Fruit fly (Drosophila melanogaster) whole organism, embryonic: ENCODE measurements around the gene LysS.

Source experiments
- Antp ChIP-seq: fragments of 200-800 bp; sonication (Bioruptor generic); optimal IDR thresholded peaks from 3 replicates; lab custom pipeline; 2016; ENCODE audit warnings: missing biosample characterization, missing genetic modification characterization
- CG11560 ChIP-seq: fragments of 200-800 bp; sonication (Bioruptor generic); IDR thresholded peaks from 3 replicates; pipeline ENCODE4 v1.3.6; 2022; ENCODE audit warnings: missing biosample characterization, missing genetic modification characterization
- CG12942 ChIP-seq: fragments of 200-800 bp; sonication (Bioruptor generic); optimal IDR thresholded peaks from 3 replicates; lab custom pipeline; 2016; ENCODE audit warnings: missing biosample characterization, missing genetic modification characterization
- CG13287 ChIP-seq: fragments of 200-800 bp; sonication (Bioruptor generic); IDR thresholded peaks from 2 replicates; pipeline ENCODE4 v1.3.6; 2022; ENCODE audit warnings: missing biosample characterization, missing genetic modification characterization; ENCODE audit not compliant: partially characterized antibody
- CG15601 ChIP-seq: fragments of 200-800 bp; sonication (Bioruptor generic); optimal IDR thresholded peaks from 3 replicates; lab custom pipeline; 2019; ENCODE audit warnings: missing biosample characterization, mild to moderate bottlenecking, missing genetic modification characterization, moderate library complexity
- CG18011 ChIP-seq: fragments of 200-800 bp; sonication (Bioruptor generic); optimal IDR thresholded peaks from 2 replicates; lab custom pipeline; 2017; ENCODE audit warnings: missing biosample characterization, missing genetic modification characterization, mild to moderate bottlenecking, moderate library complexity, missing genotype
- CG2199 ChIP-seq: fragments of 200-800 bp; sonication (Bioruptor generic); IDR thresholded peaks from 3 replicates; pipeline ENCODE4 v1.3.6; 2022; ENCODE audit warnings: missing biosample characterization, missing genetic modification characterization
- CG2678 ChIP-seq: fragments of 200-800 bp; sonication (Bioruptor generic); optimal IDR thresholded peaks from 3 replicates; lab custom pipeline; 2019; ENCODE audit warnings: missing biosample characterization, mild to moderate bottlenecking, missing genetic modification characterization, moderate library complexity
- CG6272 ChIP-seq: fragments of 200-800 bp; sonication (Bioruptor generic); IDR thresholded peaks from 2 replicates; pipeline ENCODE4 v1.3.6; 2022; ENCODE audit warnings: missing biosample characterization, missing genetic modification characterization
- CG6654 ChIP-seq: fragments of 200-800 bp; sonication (Bioruptor generic); optimal IDR thresholded peaks from 2 replicates; lab custom pipeline; 2017; ENCODE audit warnings: missing biosample characterization, mild to moderate bottlenecking, missing genetic modification characterization
- CG6791 ChIP-seq: fragments of 200-800 bp; sonication (Bioruptor generic); IDR thresholded peaks from 3 replicates; pipeline ENCODE4 v1.3.6; 2022; ENCODE audit warnings: missing biosample characterization, missing genetic modification characterization; ENCODE audit not compliant: partially characterized antibody
- CG6854 ChIP-seq: fragments of 200-800 bp; sonication (Bioruptor generic); optimal IDR thresholded peaks from 3 replicates; lab custom pipeline; 2017; ENCODE audit warnings: missing biosample characterization, mild to moderate bottlenecking, missing genetic modification characterization
- CG7372 ChIP-seq: fragments of 200-800 bp; sonication (Bioruptor generic); IDR thresholded peaks from 2 replicates; pipeline ENCODE4 v1.3.6; 2022; ENCODE audit warnings: missing biosample characterization, missing genetic modification characterization
- CG7839 ChIP-seq: fragments of 200-800 bp; sonication (Bioruptor generic); optimal IDR thresholded peaks from 3 replicates; lab custom pipeline; 2018; ENCODE audit warnings: missing biosample characterization, mild to moderate bottlenecking, missing genetic modification characterization, moderate library complexity
- CG8290 ChIP-seq, 3 experiments: fragments of 200-800 bp; sonication (Bioruptor generic); optimal IDR thresholded peaks; 2 replicates each; lab custom pipeline; 2016 to 2019; ENCODE audit warnings: missing biosample characterization in 3 of 3, missing genetic modification characterization in 3 of 3, mild to moderate bottlenecking in 2 of 3, moderate library complexity in 1 of 3
- CG9609 ChIP-seq: fragments of 200-800 bp; sonication (Bioruptor generic); optimal IDR thresholded peaks from 3 replicates; lab custom pipeline; 2016; ENCODE audit warnings: missing biosample characterization, missing genetic modification characterization
- CTCF ChIP-seq: fragments of 200-800 bp; sonication (Bioruptor generic); optimal IDR thresholded peaks from 2 replicates; lab custom pipeline; 2017; ENCODE audit warnings: missing biosample characterization, mild to moderate bottlenecking, missing genetic modification characterization, moderate library complexity
- Dp ChIP-seq: fragments of 200-800 bp; sonication (Bioruptor generic); optimal IDR thresholded peaks from 2 replicates; lab custom pipeline; 2018; ENCODE audit warnings: missing biosample characterization, mild to moderate bottlenecking, missing genetic modification characterization, moderate library complexity
- HLHmδ ChIP-seq: fragments of 200-800 bp; sonication (Bioruptor generic); optimal IDR thresholded peaks from 2 replicates; lab custom pipeline; 2018; ENCODE audit warnings: missing biosample characterization, mild to moderate bottlenecking, missing genetic modification characterization, moderate library complexity
- HmgD ChIP-seq: fragments of 200-800 bp; sonication (Bioruptor generic); optimal IDR thresholded peaks from 3 replicates; lab custom pipeline; 2016; ENCODE audit warnings: missing biosample characterization, missing genetic modification characterization
- Hmx ChIP-seq: fragments of 200-800 bp; sonication (Bioruptor generic); optimal IDR thresholded peaks from 2 replicates; lab custom pipeline; 2016; ENCODE audit warnings: missing biosample characterization, missing genetic modification characterization
- Jarid2 ChIP-seq: fragments of 200-800 bp; sonication (Bioruptor generic); optimal IDR thresholded peaks from 3 replicates; lab custom pipeline; 2017; ENCODE audit warnings: mild to moderate bottlenecking, missing biosample characterization, missing genetic modification reagents, missing genetic modification characterization
- MBD-R2 ChIP-seq: fragments of 200-800 bp; sonication (Bioruptor generic); IDR thresholded peaks from 2 replicates; pipeline ENCODE4 v1.3.6; 2022; ENCODE audit warnings: missing biosample characterization, missing genetic modification characterization
- Max ChIP-seq: fragments of 200-800 bp; sonication (Bioruptor generic); optimal IDR thresholded peaks from 2 replicates; lab custom pipeline; 2016; ENCODE audit warnings: missing biosample characterization, mild to moderate bottlenecking, missing genetic modification characterization
- Med ChIP-seq: fragments of 200-800 bp; sonication (Bioruptor generic); peaks from one replicate; lab custom pipeline; 2016; ENCODE audit warnings: missing biosample characterization, missing genetic modification characterization, mild to moderate bottlenecking, inconsistent platforms, moderate library complexity
- Myb ChIP-seq: fragments of 200-800 bp; sonication (Bioruptor generic); optimal IDR thresholded peaks from 2 replicates; lab custom pipeline; 2016; ENCODE audit warnings: missing biosample characterization, missing genetic modification characterization
- NK7.1 ChIP-seq: fragments of 200-800 bp; sonication (Bioruptor generic); optimal IDR thresholded peaks from 3 replicates; lab custom pipeline; 2016; ENCODE audit warnings: missing biosample characterization, missing genetic modification characterization
- Nf-YB ChIP-seq: fragments of 200-800 bp; sonication (Bioruptor generic); optimal IDR thresholded peaks from 3 replicates; lab custom pipeline; 2019; ENCODE audit warnings: missing biosample characterization, mild to moderate bottlenecking, missing genetic modification characterization, moderate library complexity
- Opbp ChIP-seq: fragments of 200-800 bp; sonication (Bioruptor generic); IDR thresholded peaks from 3 replicates; pipeline ENCODE4 v1.3.6; 2022; ENCODE audit warnings: missing biosample characterization, missing genetic modification characterization; ENCODE audit not compliant: partially characterized antibody
- Pdp1 ChIP-seq, 2 experiments: fragments of 200-800 bp; sonication (Bioruptor generic); optimal IDR thresholded peaks; 3 replicates each; lab custom pipeline; 2016; ENCODE audit warnings: missing biosample characterization in 2 of 2, missing genetic modification characterization in 2 of 2, mild to moderate bottlenecking in 1 of 2, moderate library complexity in 1 of 2
- Poxn ChIP-seq: fragments of 200-800 bp; sonication (Bioruptor generic); IDR thresholded peaks from 2 replicates; pipeline ENCODE4 v1.3.6; 2022; ENCODE audit warnings: missing biosample characterization, missing genetic modification characterization
- YL-1 ChIP-seq: fragments of 200-800 bp; sonication (Bioruptor generic); optimal IDR thresholded peaks from 3 replicates; lab custom pipeline; 2017; ENCODE audit warnings: missing biosample characterization, mild to moderate bottlenecking, missing genetic modification characterization
- bbx ChIP-seq: fragments of 200-800 bp; sonication (Bioruptor generic); IDR thresholded peaks from 2 replicates; pipeline ENCODE4 v1.3.6; 2022; ENCODE audit warnings: missing biosample characterization, missing genetic modification characterization; ENCODE audit not compliant: partially characterized antibody
- disco-r ChIP-seq: fragments of 200-800 bp; sonication (Bioruptor generic); optimal IDR thresholded peaks from 2 replicates; lab custom pipeline; 2016; ENCODE audit warnings: missing biosample characterization, missing genetic modification characterization
- en ChIP-seq: fragments of 200-800 bp; sonication (Bioruptor generic); optimal IDR thresholded peaks from 2 replicates; lab custom pipeline; 2016; ENCODE audit warnings: missing biosample characterization, missing genetic modification characterization
- kay ChIP-seq: fragments of 200-800 bp; sonication (Bioruptor generic); optimal IDR thresholded peaks from 2 replicates; lab custom pipeline; 2016; ENCODE audit warnings: missing biosample characterization, missing genetic modification characterization
- nerfin-1 ChIP-seq: fragments of 200-800 bp; sonication (Bioruptor generic); optimal IDR thresholded peaks from 3 replicates; lab custom pipeline; 2019; ENCODE audit warnings: missing biosample characterization, mild to moderate bottlenecking, missing genetic modification characterization, moderate library complexity
- nmo ChIP-seq: fragments of 200-800 bp; sonication (Bioruptor generic); optimal IDR thresholded peaks from 2 replicates; lab custom pipeline; 2018; ENCODE audit warnings: missing biosample characterization, mild to moderate bottlenecking, missing genetic modification characterization, moderate library complexity
- p53 ChIP-seq: fragments of 200-800 bp; sonication (Bioruptor generic); optimal IDR thresholded peaks from 2 replicates; lab custom pipeline; 2016; ENCODE audit warnings: missing biosample characterization, missing genetic modification characterization
- schlank ChIP-seq: fragments of 200-800 bp; sonication (Bioruptor generic); optimal IDR thresholded peaks from 2 replicates; lab custom pipeline; 2018; ENCODE audit warnings: missing biosample characterization, mild to moderate bottlenecking, missing genetic modification characterization
- slou ChIP-seq: fragments of 200-800 bp; sonication (Bioruptor generic); optimal IDR thresholded peaks from 3 replicates; lab custom pipeline; 2016; ENCODE audit warnings: missing biosample characterization, missing genetic modification characterization
- sna ChIP-seq: fragments of 200-800 bp; sonication (Bioruptor generic); IDR thresholded peaks from 2 replicates; pipeline ENCODE4 v1.3.6; 2022; ENCODE audit warnings: missing biosample characterization, missing genetic modification characterization; ENCODE audit not compliant: partially characterized antibody
- sqz ChIP-seq: fragments of 200-800 bp; sonication (Bioruptor generic); optimal IDR thresholded peaks from 3 replicates; lab custom pipeline; 2018; ENCODE audit warnings: missing biosample characterization, mild to moderate bottlenecking, missing genetic modification characterization
- vvl ChIP-seq: fragments of 200-800 bp; sonication (Bioruptor generic); IDR thresholded peaks from 2 replicates; pipeline ENCODE4 v1.3.6; 2022; ENCODE audit warnings: missing biosample characterization, missing genetic modification characterization
- wdn ChIP-seq: fragments of 200-800 bp; sonication (Bioruptor generic); IDR thresholded peaks from 2 replicates; pipeline ENCODE4 v1.3.6; 2022; ENCODE audit warnings: missing biosample characterization, missing genetic modification characterization
- zen ChIP-seq: fragments of 200-800 bp; sonication (Bioruptor generic); optimal IDR thresholded peaks from 3 replicates; lab custom pipeline; 2018; ENCODE audit warnings: missing biosample characterization, mild to moderate bottlenecking, missing genetic modification characterization, moderate library complexity
- zen2 ChIP-seq: fragments of 200-800 bp; sonication (Bioruptor generic); IDR thresholded peaks from 3 replicates; pipeline ENCODE4 v1.3.6; 2022; ENCODE audit warnings: missing biosample characterization, missing genetic modification characterization; ENCODE audit not compliant: partially characterized antibody

The LysS gene

DNA sequence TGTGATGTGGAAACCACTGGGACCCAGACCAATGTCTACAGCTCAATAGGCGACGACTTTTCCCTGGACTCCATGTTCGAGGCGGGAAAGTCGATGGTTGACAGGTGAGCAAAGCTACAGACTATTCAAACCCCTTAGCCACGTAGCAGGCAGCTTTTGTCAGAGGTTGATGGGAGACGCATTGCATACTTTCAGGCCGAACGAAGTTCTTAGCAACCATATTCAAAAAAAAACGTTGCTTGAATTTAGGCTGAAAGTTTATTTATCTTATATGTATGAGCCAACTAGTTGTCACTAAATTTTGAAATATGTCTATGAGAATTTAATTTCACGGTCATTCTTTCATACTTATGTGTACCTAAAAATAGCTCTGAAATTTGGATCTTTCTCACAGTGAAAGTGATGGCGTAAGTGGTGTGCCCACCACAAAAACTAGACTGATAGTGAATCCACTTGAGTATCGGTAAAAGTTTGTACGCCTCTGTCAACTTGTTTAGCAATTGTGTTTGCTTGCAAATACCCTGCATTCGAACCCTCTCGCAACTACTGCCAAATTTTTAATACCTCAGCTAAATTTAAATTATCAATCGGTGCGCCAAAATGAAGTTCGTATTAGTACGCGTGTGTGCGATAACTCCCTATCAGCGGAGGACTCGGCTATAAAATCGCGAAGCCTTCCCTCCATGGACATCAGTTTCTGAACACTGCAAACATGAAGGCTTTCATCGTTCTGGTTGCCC lies 20.7 kb upstream of the LysS start, which contains the start of gene LysB (continued):
- TF ChIP-seq CG2199 (GFP tag; lab: Robert Waterston, UW) (peak; percentile 37; the same call in 1 of the 3 replicates), p53 (GFP tag; lab: Kevin White, UChicago) (no peak), CG7839 (tag; lab: Kevin White, UChicago) (no peak), Dp (GFP tag; lab: Kevin White, UChicago) (peak; percentile 59), CG6654 (GFP tag; lab: Kevin White, UChicago) (no peak), NK7.1 (GFP tag; lab: Kevin White, UChicago) (no peak), slou (no peak), CG9609 (GFP tag; lab: Kevin White, UChicago) (no peak), HmgD (peak; percentile 79), CG7372 (GFP tag; lab: Robert Waterston, UW) (no peak), CG15601 (tag; lab: Kevin White, UChicago) (peak; percentile 66), Opbp (GFP tag; lab: Robert Waterston, UW) (peak; percentile 29; the same call in 1 of the 3 replicates), nerfin-1 (tag; lab: Kevin White, UChicago) (no peak), vvl (GFP tag; lab: Robert Waterston, UW) (0 out of 2 replicates have a peak, but pooled peaks have one; percentile 30), Med (GFP tag; lab: Kevin White, UChicago) (peak; percentile 82), schlank (tag; lab: Kevin White, UChicago) (no peak), CG13287 (GFP tag; lab: Robert Waterston, UW) (0 out of 2 replicates have a peak, but pooled peaks have one; percentile 12), nmo (GFP tag; lab: Kevin White, UChicago) (peak; percentile 6), CG18011 (GFP tag; lab: Kevin White, UChicago) (peak; percentile 99), MBD-R2 (GFP tag; lab: Robert Waterston, UW) (peak; percentile 27; the same call in 1 of the 2 replicates), disco-r (no peak), CG6272 (GFP tag; lab: Robert Waterston, UW) (peak; percentile 16; the same call in 1 of the 2 replicates), Pdp1 (GFP tag; optimal IDR thresholded peaks at IDR 0.05; lab: Kevin White, UChicago) (peak in 1 of 2 experiments; percentile 30), CTCF (GFP tag; lab: Kevin White, UChicago) (peak; percentile 13), wdn (GFP tag; lab: Robert Waterston, UW) (0 out of 2 replicates have a peak, but pooled peaks have one; percentile 39), CG8290 (GFP tag; optimal IDR thresholded peaks at IDR 0.05; lab: Kevin White, UChicago) (no peak), CG8290 (tag; optimal IDR thresholded peaks at IDR 0.05; lab: Kevin White, UChicago) (peak in 1 of 2 experiments; percentile 32), Max (GFP tag; lab: Kevin White, UChicago) (no peak), CG6854 (GFP tag; lab: Kevin White, UChicago) (no peak), Poxn (GFP tag; lab: Robert Waterston, UW) (no peak), Myb (GFP tag; lab: Kevin White, UChicago) (peak; percentile 43), Antp (GFP tag; lab: Kevin White, UChicago) (peak; percentile 6), CG6791 (GFP tag; lab: Robert Waterston, UW) (0 out of 3 replicates have a peak, but pooled peaks have one; percentile 18)

DNA sequence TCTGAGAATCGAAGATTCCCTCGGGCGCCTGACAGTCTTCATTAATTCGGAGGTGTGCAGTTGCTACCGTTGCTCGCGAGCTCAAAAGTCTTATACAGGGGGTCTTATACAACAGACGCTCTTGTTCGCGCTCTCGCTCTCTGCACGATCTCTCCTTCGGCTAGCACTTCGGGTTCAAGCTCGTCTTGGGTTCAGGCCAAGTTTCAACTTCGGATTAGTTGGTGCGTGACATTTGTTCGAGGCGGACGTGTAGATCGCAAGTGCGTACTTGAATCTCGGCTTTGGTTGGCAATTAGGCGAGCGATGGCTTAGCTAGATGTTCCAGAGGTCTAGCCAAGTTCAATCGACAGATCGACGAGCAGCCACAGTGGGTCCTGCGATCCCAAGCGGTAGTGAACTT lies 19.3 kb upstream of the LysS start:
- TF ChIP-seq YL-1 (GFP tag; lab: Kevin White, UChicago) (no peak), kay (GFP tag; lab: Kevin White, UChicago) (no peak), Jarid2 (GFP tag; lab: Kevin White, UChicago) (peak; percentile 84), zen (tag; lab: Kevin White, UChicago) (no peak), HLHmδ (GFP tag; lab: Kevin White, UChicago) (peak; percentile 8), CG2678 (no peak), bbx (GFP tag; lab: Robert Waterston, UW) (0 out of 2 replicates have a peak, but pooled peaks have one; percentile 25), sqz (GFP tag; lab: Kevin White, UChicago) (no peak), en (no peak), CG11560 (tag; lab: Robert Waterston, UW) (no peak), Hmx (GFP tag; lab: Kevin White, UChicago) (no peak), zen2 (0 out of 3 replicates have a peak, but pooled peaks have one; percentile 30), CG12942 (GFP tag; lab: Kevin White, UChicago) (no peak), CG6272 (GFP tag; lab: Robert Waterston, UW) (no peak), sna (no peak), CG13287 (GFP tag; lab: Robert Waterston, UW) (peak; percentile 32; the same call in 1 of the 2 replicates), Nf-YB (GFP tag; lab: Kevin White, UChicago) (no peak)
